Worm (Caenorhabditis elegans) whole organism, early embryonic: ENCODE data around the gene F35C5.12.

ENCODE experiments used
- B0310.2 ChIP-seq: sonication (generic microtip); optimal IDR thresholded peaks from 2 replicates; lab custom pipeline; 2016; ENCODE audit warnings: mild to moderate bottlenecking, missing genetic modification characterization, missing compliant biosample characterization
- ama-1 ChIP-seq: fragments of 150-350 bp; optimal IDR thresholded peaks from 2 replicates; lab custom pipeline; 2014
- flt-1 ChIP-seq: fragments of 200-800 bp; sonication (Bioruptor generic); IDR thresholded peaks from 2 replicates; pipeline ENCODE4 v1.3.6; 2022; ENCODE audit warnings: missing genetic modification characterization, missing compliant biosample characterization
- hmbx-1 ChIP-seq: sonication (generic microtip); optimal IDR thresholded peaks from 2 replicates; lab custom pipeline; 2016; ENCODE audit warnings: mild to moderate bottlenecking, missing genetic modification characterization, missing compliant biosample characterization
- hnd-1 ChIP-seq: sonication (generic microtip); optimal IDR thresholded peaks from 2 replicates; lab custom pipeline; 2016; ENCODE audit warnings: missing genetic modification characterization, missing compliant biosample characterization
- scrt-1 ChIP-seq: fragments of 200-800 bp; sonication (Bioruptor generic); IDR thresholded peaks from 2 replicates; pipeline ENCODE4 v1.3.6; 2022; ENCODE audit warnings: missing genetic modification characterization, missing compliant biosample characterization
- sea-1 ChIP-seq: fragments of 200-800 bp; sonication (Bioruptor generic); conservative IDR thresholded peaks from 2 replicates; pipeline ENCODE4 v1.3.6; 2022; ENCODE audit warnings: missing genetic modification characterization, missing compliant biosample characterization
- tbx-11 ChIP-seq: fragments of 200-800 bp; sonication (Bioruptor generic); IDR thresholded peaks from 2 replicates; pipeline ENCODE4 v1.3.6; 2022; ENCODE audit warnings: missing genetic modification characterization, missing compliant biosample characterization
- tbx-37 ChIP-seq: fragments of 200-800 bp; sonication (Bioruptor generic); conservative IDR thresholded peaks from 2 replicates; pipeline ENCODE4 v1.3.6; 2022; ENCODE audit warnings: missing genetic modification reagents, missing genetic modification characterization, missing compliant biosample characterization

DNA sequence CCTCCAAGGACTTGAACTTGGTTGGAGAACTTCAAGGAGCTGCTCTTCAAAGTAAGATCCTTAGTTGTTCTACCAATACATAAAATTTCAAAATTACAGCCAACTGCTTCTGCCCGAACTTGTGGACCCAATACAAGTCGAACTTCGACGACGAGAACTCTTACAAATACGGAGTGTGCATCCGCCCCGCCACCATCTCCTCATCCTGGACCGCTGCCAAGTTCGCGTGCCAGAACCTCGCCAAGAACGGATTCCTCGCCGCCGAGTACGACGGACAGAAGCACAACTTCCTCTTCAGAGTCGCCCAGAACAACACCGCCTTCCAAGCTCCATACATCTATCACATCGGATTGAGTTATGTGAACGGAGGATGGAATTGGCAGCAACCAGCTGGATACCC is 17.7 kb downstream of the F35C5.12 start:
- TF ChIP-seq ama-1 (lab: Kevin White, UChicago) (no peak), tbx-37 (GFP tag; lab: Robert Waterston, UW) (no peak), tbx-11 (no peak), hnd-1 (tag; lab: Kevin White, UChicago) (no peak), flt-1 (GFP tag; lab: Robert Waterston, UW) (no peak), sea-1 (no peak), hmbx-1 (tag; lab: Kevin White, UChicago) (no peak), B0310.2 (tag; lab: Kevin White, UChicago) (no peak), scrt-1 (GFP tag; lab: Robert Waterston, UW) (no peak)
